Worm (Caenorhabditis elegans) whole organism, L4/young adult: ENCODE data around the gene F49E11.7.

Source experiments
- W03F9.2 ChIP-seq: fragments of 150-350 bp; optimal IDR thresholded peaks from 2 replicates; lab custom pipeline; 2014; ENCODE audit warnings: missing biosample characterization, missing genetic modification characterization
- dao-5 ChIP-seq: sonication (generic microtip); optimal IDR thresholded peaks from 2 replicates; lab custom pipeline; 2016; ENCODE audit warnings: missing genotype, missing genetic modification characterization, moderate library complexity, missing compliant biosample characterization
- him-1 ChIP-seq: sonication (generic microtip); optimal IDR thresholded peaks from 2 replicates; lab custom pipeline; 2016; ENCODE audit warnings: missing genotype, missing genetic modification reagents, missing genetic modification characterization, missing compliant biosample characterization

Gene F49E11.7

ce11 chrIV:13056026-13056425, 3.4 kb downstream of the F49E11.7 start, which contains the start of gene scl-1:
Gene scl-1, plus strand, starts transcription at chrIV:13056326.
- TF ChIP-seq W03F9.2 (tag; lab: Kevin White, UChicago) (no peak), him-1 (tag; lab: Kevin White, UChicago) (no peak), dao-5 (tag; lab: Kevin White, UChicago) (no peak)

- TF ChIP-seq W03F9.2 (tag; lab: Kevin White, UChicago) (no peak), dao-5 (tag; lab: Kevin White, UChicago) (no peak), him-1 (tag; lab: Kevin White, UChicago) (no peak)
Measured at ce11 chrIV:13057418-13057817, 4.8 kb downstream of the F49E11.7 start, which contains the start of gene scl-2. Gene scl-2, plus strand, starts transcription at chrIV:13057710.

- no peak for TF ChIP-seq him-1 (tag; lab: Kevin White, UChicago)
Measured at ce11 chrIV:13059284-13059683, 6.6 kb downstream of the F49E11.7 start, which contains the start of gene scl-3. Gene scl-3, plus strand, starts transcription at chrIV:13059584.

- TF ChIP-seq W03F9.2 (tag; lab: Kevin White, UChicago) = no peak
Measured at ce11 chrIV:13063714-13064113, 11.0 kb downstream of the F49E11.7 start, which contains the start of gene scl-5. Gene scl-5, plus strand, starts transcription at chrIV:13064014.

DNA sequence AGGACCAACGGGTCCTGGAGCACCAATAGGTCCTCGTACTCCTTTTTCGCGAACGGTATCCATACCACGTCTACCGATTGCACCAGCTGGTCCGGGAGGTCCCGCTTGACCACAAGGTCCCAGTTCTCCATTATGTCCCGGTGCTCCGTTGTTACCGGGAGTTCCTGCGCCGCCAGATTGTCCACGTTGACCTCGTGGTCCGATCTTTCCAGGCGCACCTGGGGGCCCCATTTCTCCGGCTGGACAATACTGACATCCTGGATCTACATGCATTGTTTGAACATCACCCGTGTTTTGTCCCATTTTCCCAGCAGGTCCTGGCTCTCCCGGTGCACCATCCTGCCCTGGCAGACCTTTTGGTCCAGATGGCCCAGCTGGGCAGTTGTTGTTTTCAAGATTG, 13.4 kb downstream of the F49E11.7 start:
- TF ChIP-seq W03F9.2 (tag; lab: Kevin White, UChicago) (no peak), him-1 (tag; lab: Kevin White, UChicago) (no peak), dao-5 (tag; lab: Kevin White, UChicago) (no peak)

ce11 chrIV:13067200-13067599, 14.5 kb downstream of the F49E11.7 start, which contains the start of gene col-131:
Gene col-131, minus strand, starts transcription at chrIV:13067300.
- TF ChIP-seq him-1 (tag; lab: Kevin White, UChicago) (no peak), W03F9.2 (tag; lab: Kevin White, UChicago) (no peak), dao-5 (tag; lab: Kevin White, UChicago) (no peak)

ce11 chrIV:13068451-13068850, 15.8 kb downstream of the F49E11.7 start, which contains the start of gene scl-6:
Gene scl-6, plus strand, starts transcription at chrIV:13068751.
- TF ChIP-seq him-1 (tag; lab: Kevin White, UChicago) (no peak), dao-5 (tag; lab: Kevin White, UChicago) (no peak), W03F9.2 (tag; lab: Kevin White, UChicago) (no peak)

DNA sequence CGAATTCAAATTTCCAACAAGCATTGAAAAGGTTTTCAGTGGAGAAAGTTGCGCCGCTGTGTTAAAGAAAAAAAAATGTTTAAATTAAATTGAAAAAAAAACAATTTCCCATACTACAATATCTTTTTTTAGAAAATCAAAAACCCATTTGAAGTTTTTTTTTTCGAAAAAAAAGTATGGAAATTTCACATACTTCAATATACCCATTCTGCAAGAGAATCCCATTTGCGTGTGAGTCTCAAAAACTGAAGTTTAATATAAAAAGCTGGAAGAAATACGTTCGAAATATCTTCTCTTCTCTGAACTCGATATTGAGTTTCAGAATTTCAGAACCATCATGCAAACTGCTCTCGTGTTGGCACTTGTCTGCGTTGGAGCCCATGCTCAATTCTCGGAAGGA, 17.5 kb downstream of the F49E11.7 start, which contains the start of gene scl-7:
scl-7 (plus strand) TSS at position 301 of the 400 bp plus-strand sequence.
- TF ChIP-seq W03F9.2 (tag; lab: Kevin White, UChicago) (no peak), him-1 (tag; lab: Kevin White, UChicago) (no peak), dao-5 (tag; lab: Kevin White, UChicago) (no peak)

DNA sequence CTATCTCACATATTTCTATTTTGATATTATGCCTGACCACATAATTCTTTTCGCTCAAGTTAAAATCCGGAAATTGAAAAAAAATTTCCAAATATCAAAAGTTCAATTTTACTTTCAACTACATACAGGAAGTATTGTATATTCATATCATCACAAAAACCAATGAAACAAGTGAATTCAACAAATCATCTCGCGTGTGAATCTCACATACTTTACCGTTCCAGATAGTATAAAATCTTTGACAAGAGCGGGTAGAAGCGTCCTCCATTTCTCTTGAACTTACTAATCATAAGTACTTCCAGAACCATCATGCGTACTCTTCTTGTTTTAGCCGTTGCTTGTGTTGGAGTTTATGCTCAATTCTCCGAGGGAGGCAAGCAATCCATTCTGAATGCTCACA, 18.8 kb downstream of the F49E11.7 start, which contains the start of gene scl-8:
scl-8 (plus strand) TSS at position 301 of the 400 bp plus-strand sequence.
- no peak for TF ChIP-seq W03F9.2 (tag; lab: Kevin White, UChicago)
- no peak for TF ChIP-seq him-1 (tag; lab: Kevin White, UChicago)
- no peak for TF ChIP-seq dao-5 (tag; lab: Kevin White, UChicago)

DNA sequence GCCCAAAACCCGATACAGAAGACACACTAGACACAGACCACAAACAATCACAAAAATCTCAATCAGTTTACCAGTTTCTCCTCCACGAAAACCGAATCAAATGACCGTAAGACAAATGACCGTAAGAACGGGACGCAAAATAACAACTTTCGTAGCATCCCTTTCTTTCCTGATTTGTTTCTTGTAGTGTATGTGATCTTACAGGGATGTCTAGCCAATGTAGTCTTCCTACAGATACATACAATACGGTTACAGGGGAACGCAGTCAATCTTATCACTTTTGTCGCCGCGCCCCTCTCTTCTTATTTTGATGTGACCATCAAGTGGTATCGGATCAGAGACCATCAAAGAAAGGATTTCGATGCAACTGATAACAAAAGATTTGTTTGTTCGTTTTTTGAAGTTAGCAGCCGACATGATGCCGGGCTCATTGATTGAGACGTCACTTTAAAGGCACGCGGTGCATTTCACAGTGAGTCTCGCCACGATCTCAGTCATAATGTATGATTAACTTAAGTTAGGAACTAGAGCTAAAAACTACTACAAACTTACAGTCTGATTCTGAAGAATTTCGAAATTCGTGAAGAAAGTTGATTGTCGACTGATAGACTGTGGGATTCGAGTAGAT, 23.1 kb downstream of the F49E11.7 start:
- TF ChIP-seq W03F9.2 (tag; lab: Kevin White, UChicago) (no peak), him-1 (tag; lab: Kevin White, UChicago) (no peak), dao-5 (tag; lab: Kevin White, UChicago) (no peak)

DNA sequence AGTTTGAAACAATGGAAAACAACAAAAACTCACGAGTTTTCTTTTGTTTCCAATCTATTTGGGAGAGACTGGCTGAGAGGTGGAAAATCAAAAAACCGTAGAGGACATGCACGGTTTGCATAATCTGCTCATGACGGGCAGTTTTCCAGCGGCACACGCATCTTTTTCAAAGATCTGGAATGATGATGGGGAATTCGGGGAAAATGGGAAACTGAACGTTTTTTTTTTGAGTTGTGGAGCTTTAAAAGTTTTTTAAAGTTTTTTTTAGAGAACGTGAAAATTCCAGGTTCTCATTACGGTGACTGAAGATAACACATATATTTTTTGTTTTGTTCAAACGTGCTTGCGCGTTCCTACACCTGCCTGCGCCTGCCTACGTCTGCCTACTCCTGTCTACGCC, 24.0 kb downstream of the F49E11.7 start, which contains the start of gene C39E9.7:
C39E9.7 (minus strand) TSS at position 101 of the 400 bp plus-strand sequence.
- no peak for TF ChIP-seq dao-5 (tag; lab: Kevin White, UChicago)
- TF ChIP-seq W03F9.2 (tag; lab: Kevin White, UChicago) = no peak
- no peak for TF ChIP-seq him-1 (tag; lab: Kevin White, UChicago)

- TF ChIP-seq him-1 (tag; lab: Kevin White, UChicago) = no peak
- TF ChIP-seq W03F9.2 (tag; lab: Kevin White, UChicago) = no peak
- TF ChIP-seq dao-5 (tag; lab: Kevin White, UChicago) = no peak
Measured at ce11 chrIV:13077694-13078093, 25.0 kb downstream of the F49E11.7 start.

DNA sequence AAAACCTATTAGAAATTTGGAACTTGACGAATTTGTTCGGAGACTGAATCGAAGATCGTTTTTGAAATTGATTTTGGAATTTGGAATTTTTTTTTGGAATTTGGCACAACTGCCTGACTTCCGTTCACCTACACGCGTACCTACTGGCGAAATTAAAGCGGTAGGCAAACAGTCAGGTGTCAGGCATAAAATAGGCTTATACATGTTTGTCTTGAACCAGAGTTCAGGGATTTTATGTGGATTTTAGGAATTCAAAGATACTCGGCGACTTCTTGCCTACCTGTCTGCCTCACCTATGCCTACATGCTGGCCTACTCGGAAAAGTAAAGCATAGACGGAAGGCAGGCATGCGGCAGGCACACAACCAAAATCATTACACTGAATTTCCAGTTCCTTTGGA, 25.7 kb downstream of the F49E11.7 start:
- TF ChIP-seq him-1 (tag; lab: Kevin White, UChicago) (no peak), dao-5 (tag; lab: Kevin White, UChicago) (no peak), W03F9.2 (tag; lab: Kevin White, UChicago) (no peak)

ce11 chrIV:13079119-13079518, 26.5 kb downstream of the F49E11.7 start, which contains the start of gene C39E9.8:
Gene C39E9.8, plus strand, starts transcription at chrIV:13079446.
- TF ChIP-seq W03F9.2 (tag; lab: Kevin White, UChicago) (no peak), dao-5 (tag; lab: Kevin White, UChicago) (no peak), him-1 (tag; lab: Kevin White, UChicago) (no peak)
